Worm (Caenorhabditis elegans): Measurements from ENCODE around the gene sbds-1.

The sbds-1 gene

ce11 chrIII:623754-624153 is 14.5 kb downstream of the sbds-1 start (continued):
- TF ChIP-seq egl-44 (GFP tag; IDR thresholded peaks at IDR 0.05), result 0 out of 2 replicates have a peak, but pooled peaks have one; percentile 72
- TF ChIP-seq cebp-2 (GFP tag; IDR thresholded peaks at IDR 0.05), result no peak
- TF ChIP-seq him-1 (tag; optimal IDR thresholded peaks at IDR 0.05), result no peak
- TF ChIP-seq unc-62 (GFP tag; optimal IDR thresholded peaks at IDR 0.05), result peak; percentile 57
- no peak for TF ChIP-seq snpc-1.1 (tag; optimal IDR thresholded peaks at IDR 0.05; ENCODE audit: insufficient read depth)
- no peak for TF ChIP-seq Y67H2A.10 (GFP tag; conservative IDR thresholded peaks at IDR 0.05)
- no peak for TF ChIP-seq akir-1 (GFP tag; optimal IDR thresholded peaks at IDR 0.05)
- TF ChIP-seq ceh-27 (GFP tag; optimal IDR thresholded peaks at IDR 0.05), result peak; percentile 92
- TF ChIP-seq F57C9.4 (tag; optimal IDR thresholded peaks at IDR 0.05), result no peak
- TF ChIP-seq let-526 (GFP tag; IDR thresholded peaks at IDR 0.05), result no peak
- TF ChIP-seq attf-5 (GFP tag; optimal IDR thresholded peaks at IDR 0.05), result peak; percentile 97
- TF ChIP-seq rpc-1 (optimal IDR thresholded peaks at IDR 0.05), result no peak
- no peak for TF ChIP-seq rpc-1 (tag; optimal IDR thresholded peaks at IDR 0.05)
- no peak for TF ChIP-seq mxl-1 (tag; optimal IDR thresholded peaks at IDR 0.05)
- no peak for TF ChIP-seq fkh-3 (tag; optimal IDR thresholded peaks at IDR 0.05)
- TF ChIP-seq K11D2.4 (GFP tag; IDR thresholded peaks at IDR 0.05), result peak; percentile 77; the same call in 1 of the 2 replicates
- no peak for TF ChIP-seq madf-8 (GFP tag; conservative IDR thresholded peaks at IDR 0.05)
- TF ChIP-seq dpl-1 (GFP tag; optimal IDR thresholded peaks at IDR 0.05), result no peak
- no peak for TF ChIP-seq F49E8.2 (tag; optimal IDR thresholded peaks at IDR 0.05; ENCODE audit: insufficient read depth)
- TF ChIP-seq repo-1 (tag; optimal IDR thresholded peaks at IDR 0.05), result peak; percentile 25
- TF ChIP-seq ceh-58 (GFP tag; IDR thresholded peaks at IDR 0.05), result no peak
- peak; percentile 37; the same call in 1 of the 2 replicates for TF ChIP-seq lir-1 (GFP tag; conservative IDR thresholded peaks at IDR 0.05)
- peak; percentile 42 for TF ChIP-seq gei-17 (GFP tag; optimal IDR thresholded peaks at IDR 0.05)
- TF ChIP-seq lin-35 (GFP tag; optimal IDR thresholded peaks at IDR 0.05), result peak in 1 of 3 experiments; percentile 18
- TF ChIP-seq rcor-1 (GFP tag; IDR thresholded peaks at IDR 0.05), result peak; percentile 78
- TF ChIP-seq cebp-1 (GFP tag; IDR thresholded peaks at IDR 0.05), result peak; percentile 49; the same call in 1 of the 2 replicates
- peak; percentile 84 for TF ChIP-seq cebp-1 (tag; optimal IDR thresholded peaks at IDR 0.05)
- no peak for TF ChIP-seq ztf-26 (tag; optimal IDR thresholded peaks at IDR 0.05)
- TF ChIP-seq egrh-3 (GFP tag; IDR thresholded peaks at IDR 0.05), result no peak
- no peak for TF ChIP-seq Y53F4B.3 (GFP tag; IDR thresholded peaks at IDR 0.05)
- no peak for TF ChIP-seq attf-3 (GFP tag; conservative IDR thresholded peaks at IDR 0.05)
- no peak for TF ChIP-seq bed-1 (GFP tag; IDR thresholded peaks at IDR 0.05)
- TF ChIP-seq hlh-12 (tag; optimal IDR thresholded peaks at IDR 0.05), result no peak
- no peak for TF ChIP-seq B0035.1 (tag; optimal IDR thresholded peaks at IDR 0.05)
- no peak for TF ChIP-seq ZK185.1 (tag; optimal IDR thresholded peaks at IDR 0.05; ENCODE audit: poor library complexity, severe bottlenecking)
- no peak for TF ChIP-seq F39B2.1 (GFP tag; IDR thresholded peaks at IDR 0.05)
- peak; percentile 97 for TF ChIP-seq zfh-2 (GFP tag; conservative IDR thresholded peaks at IDR 0.05)
- peak; percentile 59; the same call in 1 of the 2 replicates for TF ChIP-seq lin-26 (GFP tag; IDR thresholded peaks at IDR 0.05)
- TF ChIP-seq hmg-1.2 (GFP tag; IDR thresholded peaks at IDR 0.05), result peak; percentile 83
- peak; percentile 88 for TF ChIP-seq madf-10 (tag; optimal IDR thresholded peaks at IDR 0.05)
- no peak for TF ChIP-seq attf-6 (GFP tag; IDR thresholded peaks at IDR 0.05)
- TF ChIP-seq ama-1 (optimal IDR thresholded peaks at IDR 0.05), result no peak
- no peak for TF ChIP-seq ama-1 (GFP tag; optimal IDR thresholded peaks at IDR 0.05)
- TF ChIP-seq dpff-1 (tag; optimal IDR thresholded peaks at IDR 0.05), result no peak
- no peak for TF ChIP-seq Y56A3A.18 (GFP tag; IDR thresholded peaks at IDR 0.05)
- no peak for TF ChIP-seq nhr-179 (tag; optimal IDR thresholded peaks at IDR 0.05)
- no peak for TF ChIP-seq ccch-3 (GFP tag; optimal IDR thresholded peaks at IDR 0.05)
- peak; percentile 39; the same call in 1 of the 2 replicates for TF ChIP-seq C06A6.2 (GFP tag; conservative IDR thresholded peaks at IDR 0.05)
- peak; percentile 53 for TF ChIP-seq lin-54 (GFP tag; optimal IDR thresholded peaks at IDR 0.05)
- TF ChIP-seq atf-7 (tag; optimal IDR thresholded peaks at IDR 0.05), result peak; percentile 62
- no peak for TF ChIP-seq B0261.1 (tag; optimal IDR thresholded peaks at IDR 0.05)
